Worm (Caenorhabditis elegans): ENCODE data around the gene mgrn-1.

DNA sequence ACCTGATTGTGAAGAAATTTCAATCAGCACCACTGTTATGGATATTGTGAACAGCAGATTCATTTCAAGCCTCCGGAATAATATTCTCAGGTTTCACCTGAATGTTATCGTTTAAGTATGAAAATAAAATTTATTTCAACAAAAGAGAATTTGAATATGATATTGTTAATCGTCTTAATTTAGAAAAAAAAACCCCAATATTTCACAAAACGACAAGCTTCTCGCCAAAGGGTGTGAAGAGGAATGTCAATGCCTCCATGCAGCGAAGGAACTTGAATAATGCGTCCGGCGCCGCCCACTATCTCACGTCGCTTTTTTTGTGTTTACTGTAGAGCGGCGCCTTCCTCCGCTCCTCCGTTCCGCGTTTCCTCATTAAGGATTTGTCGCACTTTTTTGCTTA, 8.4 kb downstream of the mgrn-1 start, which contains the start of gene C11H1.5:
- TF ChIP-seq R02D3.7 (tag; optimal IDR thresholded peaks at IDR 0.05) (no peak), ceh-82 (tag; optimal IDR thresholded peaks at IDR 0.05) (no peak)
